Worm (Caenorhabditis elegans) whole organism, L4 larva: Measurements from ENCODE around the gene btb-18.
A peak's percentile ranks its signal among the peaks of the same experiment; 100 is the strongest.

ENCODE experiments used
- F49E8.2 ChIP-seq: sonication (generic microtip); optimal IDR thresholded peaks from 2 replicates; lab custom pipeline; 2016; ENCODE audit warnings: missing compliant biosample characterization, mild to moderate bottlenecking, missing genetic modification characterization, borderline replicate concordance
- Y48G9A.11 ChIP-seq: fragments of 200-800 bp; sonication (Bioruptor generic); IDR thresholded peaks from 2 replicates; pipeline ENCODE4 v1.3.6; 2022; ENCODE audit warnings: missing genetic modification reagents, missing genetic modification characterization, missing compliant biosample characterization
- ZK337.2 ChIP-seq: fragments of 200-800 bp; sonication (Bioruptor generic); IDR thresholded peaks from 2 replicates; pipeline ENCODE4 v1.3.6; 2022; ENCODE audit warnings: missing genetic modification reagents, missing genetic modification characterization, missing compliant biosample characterization
- aha-1 ChIP-seq: fragments of 150-350 bp; peaks from one replicate; lab custom pipeline; 2014; ENCODE audit warnings: missing biosample characterization, missing genetic modification characterization
- ceh-28 ChIP-seq: fragments of 150-350 bp; optimal IDR thresholded peaks from 2 replicates; lab custom pipeline; 2014; ENCODE audit warnings: missing biosample characterization, missing genetic modification reagents, missing genetic modification characterization
- ceh-32 ChIP-seq: sonication (generic microtip); optimal IDR thresholded peaks from 2 replicates; lab custom pipeline; 2016; ENCODE audit warnings: mild to moderate bottlenecking, missing genetic modification characterization, missing compliant biosample characterization; ENCODE audit not compliant: poor library complexity
- ceh-44 ChIP-seq: fragments of 200-800 bp; sonication (Bioruptor generic); IDR thresholded peaks from 2 replicates; pipeline ENCODE4 v1.3.6; 2022; ENCODE audit warnings: missing genetic modification reagents, missing genetic modification characterization, missing compliant biosample characterization
- ceh-82 ChIP-seq: sonication (generic microtip); optimal IDR thresholded peaks from 2 replicates; lab custom pipeline; 2017; ENCODE audit warnings: missing biosample characterization, missing genetic modification characterization
- ctbp-1 ChIP-seq: fragments of 200-800 bp; sonication (Bioruptor generic); IDR thresholded peaks from 2 replicates; pipeline ENCODE4 v1.3.6; 2022; ENCODE audit warnings: missing genetic modification reagents, missing genetic modification characterization, missing compliant biosample characterization
- duxl-1 ChIP-seq: sonication (generic microtip); optimal IDR thresholded peaks from 2 replicates; lab custom pipeline; 2016; ENCODE audit warnings: mild to moderate bottlenecking, missing genetic modification characterization, moderate library complexity, missing compliant biosample characterization; ENCODE audit not compliant: poor library complexity
- egl-27 ChIP-seq: sonication (generic microtip); optimal IDR thresholded peaks from 3 replicates; lab custom pipeline; 2017; ENCODE audit warnings: missing biosample characterization, missing genetic modification reagents, missing genetic modification characterization
- fos-1 ChIP-seq: fragments of 150-350 bp; optimal IDR thresholded peaks from 2 replicates; lab custom pipeline; 2014; ENCODE audit warnings: missing biosample characterization, missing genetic modification characterization
- lin-15B ChIP-seq: fragments of 150-350 bp; sonication (generic microtip); optimal IDR thresholded peaks from 3 replicates; lab custom pipeline; 2014; ENCODE audit warnings: missing biosample characterization, missing genetic modification characterization
- lsy-2 ChIP-seq, 2 experiments: fragments of 150-350 bp in 1 of 2; sonication (generic microtip) in 1 of 2; optimal IDR thresholded peaks; 2 replicates each; lab custom pipeline; 2014 to 2017; ENCODE audit warnings: missing biosample characterization in 2 of 2, missing genetic modification characterization in 2 of 2
- madf-5 ChIP-seq, 2 experiments: fragments of 200-800 bp; sonication (Bioruptor generic); IDR thresholded peaks; 2 replicates each; pipeline ENCODE4 v1.3.6; 2022; ENCODE audit warnings: missing compliant biosample characterization in 2 of 2, missing genetic modification characterization in 2 of 2
- madf-9 ChIP-seq: fragments of 200-800 bp; sonication (Bioruptor generic); conservative IDR thresholded peaks from 2 replicates; pipeline ENCODE4 v1.3.6; 2022; ENCODE audit warnings: missing genetic modification reagents, missing genetic modification characterization, missing compliant biosample characterization
- mdl-1 ChIP-seq, 2 experiments: fragments of 150-350 bp in 1 of 2; sonication (generic microtip) in 1 of 2; optimal IDR thresholded peaks; 2 replicates each; lab custom pipeline; 2014 to 2017; ENCODE audit warnings: missing biosample characterization in 2 of 2, missing genetic modification characterization in 2 of 2
- nhr-11 ChIP-seq: fragments of 150-350 bp; optimal IDR thresholded peaks from 2 replicates; lab custom pipeline; 2014; ENCODE audit warnings: missing biosample characterization, missing genetic modification characterization
- nhr-111 ChIP-seq: fragments of 200-800 bp; sonication (Bioruptor generic); optimal IDR thresholded peaks from 2 replicates; lab custom pipeline; 2018; ENCODE audit warnings: mild to moderate bottlenecking, missing genetic modification characterization, missing compliant biosample characterization
- nhr-237 ChIP-seq: sonication (generic microtip); optimal IDR thresholded peaks from 2 replicates; lab custom pipeline; 2017; ENCODE audit warnings: missing biosample characterization, missing genetic modification characterization
- nhr-48 ChIP-seq: sonication (generic microtip); optimal IDR thresholded peaks from 2 replicates; lab custom pipeline; 2016; ENCODE audit warnings: mild to moderate bottlenecking, missing genetic modification characterization, missing compliant biosample characterization
- saeg-2 ChIP-seq: fragments of 200-800 bp; sonication (Bioruptor generic); IDR thresholded peaks from 2 replicates; pipeline ENCODE4 v1.3.6; 2022; ENCODE audit warnings: missing genetic modification reagents, missing genetic modification characterization, missing compliant biosample characterization
- sdz-12 ChIP-seq: fragments of 200-800 bp; sonication (Bioruptor generic); optimal IDR thresholded peaks from 2 replicates; lab custom pipeline; 2018; ENCODE audit warnings: mild to moderate bottlenecking, missing genetic modification characterization, missing compliant biosample characterization
- set-16 ChIP-seq: fragments of 200-800 bp; sonication (Bioruptor generic); IDR thresholded peaks from 2 replicates; pipeline ENCODE4 v1.3.6; 2022; ENCODE audit warnings: missing genetic modification reagents, missing genetic modification characterization, missing compliant biosample characterization
- skn-1 ChIP-seq: fragments of 150-350 bp; optimal IDR thresholded peaks from 2 replicates; lab custom pipeline; 2014; ENCODE audit warnings: missing biosample characterization, missing genetic modification characterization
- snpc-1.2 ChIP-seq: fragments of 200-800 bp; sonication (Bioruptor generic); IDR thresholded peaks from 2 replicates; pipeline ENCODE4 v1.3.6; 2022; ENCODE audit warnings: missing genetic modification reagents, missing genetic modification characterization, missing compliant biosample characterization
- spr-1 ChIP-seq: sonication (generic microtip); optimal IDR thresholded peaks from 2 replicates; lab custom pipeline; 2016; ENCODE audit warnings: mild to moderate bottlenecking, missing genetic modification characterization, missing compliant biosample characterization
- spr-3 ChIP-seq: fragments of 200-800 bp; sonication (Bioruptor generic); optimal IDR thresholded peaks from 2 replicates; lab custom pipeline; 2018; ENCODE audit warnings: mild to moderate bottlenecking, missing genetic modification characterization, missing compliant biosample characterization
- tag-97 ChIP-seq: fragments of 200-800 bp; sonication (Bioruptor generic); IDR thresholded peaks from 2 replicates; pipeline ENCODE4 v1.3.6; 2022; ENCODE audit warnings: missing genetic modification characterization, missing compliant biosample characterization
- unc-130 ChIP-seq: sonication (generic microtip); optimal IDR thresholded peaks from 2 replicates; lab custom pipeline; 2016; ENCODE audit warnings: missing genetic modification reagents, missing genetic modification characterization, missing compliant biosample characterization
- unc-62 ChIP-seq, 3 experiments: fragments of 150-350 bp in 1 of 3; sonication (generic microtip); optimal IDR thresholded peaks in 2 of 3; peaks in 1 of 3; 1 replicate in 1 of 3; 2 replicates in 2 of 3; lab custom pipeline; 2014 to 2017; ENCODE audit warnings: missing biosample characterization in 3 of 3, missing genetic modification characterization in 3 of 3, missing genetic modification reagents in 3 of 3, missing genotype in 1 of 3
- zfp-3 ChIP-seq: fragments of 200-800 bp; sonication (Bioruptor generic); conservative IDR thresholded peaks from 2 replicates; pipeline ENCODE4 v1.3.6; 2022; ENCODE audit warnings: missing genetic modification reagents, missing genetic modification characterization, missing compliant biosample characterization
- zip-2 ChIP-seq: fragments of 150-350 bp; optimal IDR thresholded peaks from 2 replicates; lab custom pipeline; 2014; ENCODE audit warnings: missing biosample characterization, missing genetic modification characterization
- ztf-7 ChIP-seq: fragments of 150-350 bp; optimal IDR thresholded peaks from 2 replicates; lab custom pipeline; 2014; ENCODE audit warnings: missing biosample characterization, missing genetic modification characterization

The btb-18 gene

ce11 chrII:3332039-3332438 lies 34.0 kb downstream of the btb-18 start, which contains the start of gene irld-27:
irld-27 (plus strand) TSS chrII:3332339.
- no peak for TF ChIP-seq zip-2 (tag; lab: Kevin White, UChicago)
- TF ChIP-seq zfp-3 (GFP tag; lab: Robert Waterston, UW): no peak
- no peak for TF ChIP-seq saeg-2 (GFP tag; lab: Robert Waterston, UW)
- no peak for TF ChIP-seq madf-5 (GFP tag; IDR thresholded peaks at IDR 0.05; lab: Robert Waterston, UW)
- TF ChIP-seq ZK337.2: no peak
- TF ChIP-seq spr-3 (GFP tag; lab: Kevin White, UChicago): no peak
- no peak for TF ChIP-seq lin-15B

- no peak for TF ChIP-seq ceh-44 (GFP tag; lab: Robert Waterston, UW)
- TF ChIP-seq ceh-82 (tag; lab: Kevin White, UChicago): no peak
These were observed 39.0 kb downstream of the btb-18 start, which contains the start of gene F14D2.19 for ce11 chrII:3337039-3337438. F14D2.19 (minus strand) TSS chrII:3337139.

- TF ChIP-seq fos-1 (tag; lab: Kevin White, UChicago) (no peak), ctbp-1 (GFP tag; lab: Robert Waterston, UW) (no peak), aha-1 (tag; lab: Kevin White, UChicago) (peak; percentile 79), unc-62 (GFP tag; optimal IDR thresholded peaks at IDR 0.05 in 1 of 2; lab: Kevin White, UChicago) (peak in 1 of 2 experiments; percentile 31), unc-62 (tag; optimal IDR thresholded peaks at IDR 0.05; lab: Kevin White, UChicago) (no peak), nhr-11 (tag; lab: Kevin White, UChicago) (no peak), ceh-44 (GFP tag; lab: Robert Waterston, UW) (no peak), egl-27 (no peak)
These were observed 40.5 kb downstream of the btb-18 start, which contains the start of gene F14D2.7 for ce11 chrII:3338556-3338955. F14D2.7 (minus strand) TSS chrII:3338656.

- TF ChIP-seq ztf-7 (no peak), nhr-111 (no peak), tag-97 (no peak), F49E8.2 (tag; lab: Kevin White, UChicago) (no peak), skn-1 (tag; lab: Kevin White, UChicago) (no peak), egl-27 (no peak), nhr-237 (tag; lab: Kevin White, UChicago) (no peak), sdz-12 (GFP tag; lab: Kevin White, UChicago) (no peak), ZK337.2 (no peak), duxl-1 (tag; lab: Kevin White, UChicago) (no peak), ceh-28 (tag; lab: Kevin White, UChicago) (no peak), ceh-32 (tag; lab: Kevin White, UChicago) (no peak), lsy-2 (tag; optimal IDR thresholded peaks at IDR 0.05; lab: Kevin White, UChicago) (no peak), madf-5 (GFP tag; IDR thresholded peaks at IDR 0.05; lab: Robert Waterston, UW) (no peak), lin-15B (no peak), unc-130 (GFP tag; lab: Kevin White, UChicago) (no peak), snpc-1.2 (GFP tag; lab: Robert Waterston, UW) (no peak), spr-1 (no peak)
These were observed 42.2 kb downstream of the btb-18 start, which contains the start of gene F14D2.5 for ce11 chrII:3340251-3340650. F14D2.5 (plus strand) TSS chrII:3340551.

ce11 chrII:3340818-3341217 lies 42.8 kb downstream of the btb-18 start:
- TF ChIP-seq set-16 (GFP tag; lab: Robert Waterston, UW): peak; percentile 87
- TF ChIP-seq saeg-2 (GFP tag; lab: Robert Waterston, UW): no peak
- no peak for TF ChIP-seq Y48G9A.11
- TF ChIP-seq nhr-48 (tag; lab: Kevin White, UChicago): no peak
- no peak for TF ChIP-seq duxl-1 (tag; lab: Kevin White, UChicago)
- no peak for TF ChIP-seq mdl-1 (tag; optimal IDR thresholded peaks at IDR 0.05; lab: Kevin White, UChicago)
- no peak for TF ChIP-seq madf-9 (GFP tag; lab: Robert Waterston, UW)
